Fruit fly (Drosophila melanogaster) whole organism, pupa: ENCODE data around the gene Akt.

Experiments
- CG10348 ChIP-seq: fragments of 200-800 bp; sonication (Bioruptor generic); IDR thresholded peaks from 2 replicates; pipeline ENCODE4 v1.3.6; 2022; ENCODE audit warnings: missing biosample characterization, missing genetic modification characterization
- CG12605 ChIP-seq: fragments of 200-800 bp; sonication (Bioruptor generic); IDR thresholded peaks from 2 replicates; pipeline ENCODE4 v1.3.6; 2022; ENCODE audit warnings: missing biosample characterization, missing genetic modification characterization
- CG13204 ChIP-seq: fragments of 200-800 bp; sonication (Bioruptor generic); optimal IDR thresholded peaks from 2 replicates; lab custom pipeline; 2018; ENCODE audit warnings: missing biosample characterization, mild to moderate bottlenecking, missing genetic modification characterization, moderate library complexity
- CG15710 ChIP-seq: fragments of 200-800 bp; sonication (Bioruptor generic); optimal IDR thresholded peaks from 2 replicates; lab custom pipeline; 2018; ENCODE audit warnings: missing biosample characterization, mild to moderate bottlenecking, missing genetic modification characterization, moderate library complexity
- CG8159 ChIP-seq: fragments of 200-800 bp; sonication (Bioruptor generic); optimal IDR thresholded peaks from 3 replicates; lab custom pipeline; 2018; ENCODE audit warnings: missing biosample characterization, mild to moderate bottlenecking, missing genetic modification characterization, moderate library complexity
- CG8301 ChIP-seq: fragments of 200-800 bp; sonication (Bioruptor generic); optimal IDR thresholded peaks from 2 replicates; lab custom pipeline; 2018; ENCODE audit warnings: missing biosample characterization, mild to moderate bottlenecking, missing genetic modification characterization
- CG9948 ChIP-seq: fragments of 200-800 bp; sonication (Bioruptor generic); optimal IDR thresholded peaks from 2 replicates; lab custom pipeline; 2018; ENCODE audit warnings: missing biosample characterization, mild to moderate bottlenecking, missing genetic modification characterization, moderate library complexity
- D1 ChIP-seq: fragments of 200-800 bp; sonication (Bioruptor generic); optimal IDR thresholded peaks from 2 replicates; lab custom pipeline; 2018; ENCODE audit warnings: missing biosample characterization, mild to moderate bottlenecking, missing genetic modification characterization, moderate library complexity
- EcR ChIP-seq: fragments of 200-800 bp; sonication (Bioruptor generic); optimal IDR thresholded peaks from 3 replicates; lab custom pipeline; 2019; ENCODE audit warnings: missing biosample characterization, missing genetic modification characterization, mild to moderate bottlenecking, moderate library complexity, missing genetic modification reagents
- Ets98B ChIP-seq: fragments of 200-800 bp; sonication (Bioruptor generic); IDR thresholded peaks from 2 replicates; pipeline ENCODE4 v1.3.6; 2022; ENCODE audit warnings: missing biosample characterization, missing genetic modification characterization
- Pif1B ChIP-seq: fragments of 200-800 bp; sonication (Bioruptor generic); optimal IDR thresholded peaks from 3 replicates; lab custom pipeline; 2016; ENCODE audit warnings: missing biosample characterization, missing genetic modification characterization
- fd96Ca ChIP-seq: fragments of 200-800 bp; sonication (Bioruptor generic); IDR thresholded peaks from 3 replicates; pipeline ENCODE4 v1.3.6; 2022; ENCODE audit warnings: missing biosample characterization, missing genetic modification characterization
- gl ChIP-seq: fragments of 200-800 bp; sonication (Bioruptor generic); optimal IDR thresholded peaks from 2 replicates; lab custom pipeline; 2018; ENCODE audit warnings: missing biosample characterization, mild to moderate bottlenecking, missing genetic modification characterization
- rn ChIP-seq: fragments of 200-800 bp; sonication (Bioruptor generic); IDR thresholded peaks from 2 replicates; pipeline ENCODE4 v1.3.6; 2022; ENCODE audit warnings: missing biosample characterization, missing genetic modification characterization

dm6 chr3R:16154263-16154662 lies 55.2 kb downstream of the Akt start:
- TF ChIP-seq CG9948 (tag; lab: Kevin White, UChicago) (no peak), CG13204 (no peak), rn (peak; percentile 61), D1 (tag; lab: Kevin White, UChicago) (no peak), Pif1B (no peak), CG15710 (tag; lab: Kevin White, UChicago) (peak; percentile 34), CG8159 (tag; lab: Kevin White, UChicago) (peak; percentile 15), fd96Ca (GFP tag; lab: Robert Waterston, UW) (0 out of 3 replicates have a peak, but pooled peaks have one; percentile 21), CG10348 (GFP tag; lab: Robert Waterston, UW) (no peak), CG8301 (tag; lab: Kevin White, UChicago) (no peak), EcR (GFP tag; lab: Kevin White, UChicago) (no peak), CG12605 (GFP tag; lab: Robert Waterston, UW) (peak; percentile 80), gl (no peak), Ets98B (peak; percentile 70)
